Worm (Caenorhabditis elegans): ENCODE data around the gene F40G12.2.

Gene F40G12.2

ce11 chrV:14296499-14296898 is 35.8 kb upstream of the F40G12.2 start, which contains the start of gene F14D7.3:
Gene F14D7.3, plus strand, starts transcription at chrV:14296799.
- no peak for TF ChIP-seq zip-8 (tag; optimal IDR thresholded peaks at IDR 0.05)
- no peak for TF ChIP-seq drap-1 (GFP tag; optimal IDR thresholded peaks at IDR 0.05)
- no peak for TF ChIP-seq nhr-2 (tag; optimal IDR thresholded peaks at IDR 0.05)
- no peak for TF ChIP-seq M03D4.4 (tag; optimal IDR thresholded peaks at IDR 0.05)
- TF ChIP-seq sptf-1 (tag; optimal IDR thresholded peaks at IDR 0.05), result no peak
- TF ChIP-seq nhr-76 (tag; optimal IDR thresholded peaks at IDR 0.05), result no peak
- no peak for TF ChIP-seq ceh-43 (GFP tag; optimal IDR thresholded peaks at IDR 0.05)
- TF ChIP-seq nhr-28 (tag; optimal IDR thresholded peaks at IDR 0.05), result no peak
- no peak for TF ChIP-seq unc-120 (tag; optimal IDR thresholded peaks at IDR 0.05; ENCODE audit: poor library complexity, severe bottlenecking)

ce11 chrV:14294396-14294795 is 33.7 kb upstream of the F40G12.2 start, which contains the start of gene F14D7.9:
Gene F14D7.9, plus strand, starts transcription at chrV:14294696.
- no peak for TF ChIP-seq unc-120 (tag; optimal IDR thresholded peaks at IDR 0.05; ENCODE audit: poor library complexity, severe bottlenecking)
- TF ChIP-seq tbx-8 (GFP tag; optimal IDR thresholded peaks at IDR 0.05), result no peak
- TF ChIP-seq mab-5 (tag; optimal IDR thresholded peaks at IDR 0.05), result no peak
- TF ChIP-seq ceh-43 (GFP tag; optimal IDR thresholded peaks at IDR 0.05), result no peak
- TF ChIP-seq nhr-2 (tag; optimal IDR thresholded peaks at IDR 0.05), result no peak
- TF ChIP-seq unc-39 (tag; optimal IDR thresholded peaks at IDR 0.05), result no peak
- TF ChIP-seq hlh-1 (tag; optimal IDR thresholded peaks at IDR 0.05), result no peak
- TF ChIP-seq bed-3 (GFP tag; optimal IDR thresholded peaks at IDR 0.05), result no peak
- TF ChIP-seq cnd-1 (tag; optimal IDR thresholded peaks at IDR 0.05), result no peak
- TF ChIP-seq elt-1 (tag; optimal IDR thresholded peaks at IDR 0.05; ENCODE audit: borderline replicate concordance, insufficient read depth), result no peak
- TF ChIP-seq M03D4.4 (tag; optimal IDR thresholded peaks at IDR 0.05), result no peak
- no peak for TF ChIP-seq ces-1 (GFP tag; optimal IDR thresholded peaks at IDR 0.05)
- no peak for TF ChIP-seq ceh-83 (GFP tag; optimal IDR thresholded peaks at IDR 0.05)
- no peak for TF ChIP-seq nhr-28 (tag; optimal IDR thresholded peaks at IDR 0.05)
- no peak for TF ChIP-seq elt-3 (tag; optimal IDR thresholded peaks at IDR 0.05)
- no peak for TF ChIP-seq drap-1 (GFP tag; optimal IDR thresholded peaks at IDR 0.05)
- no peak for TF ChIP-seq ztf-11 (tag; optimal IDR thresholded peaks at IDR 0.05)

DNA sequence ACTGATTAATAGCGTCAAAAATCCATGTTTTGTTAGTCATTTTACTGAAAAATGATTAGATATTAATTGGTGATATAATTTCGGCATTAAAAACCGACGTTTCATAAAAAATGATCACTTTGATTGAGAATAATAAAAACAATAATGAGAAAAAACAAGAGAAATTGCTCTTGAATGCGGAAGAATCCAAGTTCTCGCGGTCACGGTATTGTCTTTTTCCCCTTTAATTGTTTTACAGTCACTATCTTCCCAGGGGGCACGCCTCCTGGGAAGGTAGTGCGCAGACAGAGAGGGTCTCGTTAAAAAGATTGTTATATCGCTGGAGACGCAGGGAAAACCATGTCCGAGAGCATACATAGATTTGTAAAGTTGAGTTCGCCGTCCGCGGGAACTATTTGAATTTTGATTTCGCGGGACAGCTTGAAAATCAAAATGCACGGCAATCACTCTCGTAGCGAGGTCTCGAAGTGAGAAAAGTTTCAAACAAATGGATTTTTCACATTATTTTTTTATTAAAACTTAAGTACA is 33.0 kb upstream of the F40G12.2 start, which contains the start of gene F14D7.2:
F14D7.2 (minus strand) TSS at position 51 of the 528 bp plus-strand sequence.
- no peak for TF ChIP-seq ham-2 (GFP tag; optimal IDR thresholded peaks at IDR 0.05)

DNA sequence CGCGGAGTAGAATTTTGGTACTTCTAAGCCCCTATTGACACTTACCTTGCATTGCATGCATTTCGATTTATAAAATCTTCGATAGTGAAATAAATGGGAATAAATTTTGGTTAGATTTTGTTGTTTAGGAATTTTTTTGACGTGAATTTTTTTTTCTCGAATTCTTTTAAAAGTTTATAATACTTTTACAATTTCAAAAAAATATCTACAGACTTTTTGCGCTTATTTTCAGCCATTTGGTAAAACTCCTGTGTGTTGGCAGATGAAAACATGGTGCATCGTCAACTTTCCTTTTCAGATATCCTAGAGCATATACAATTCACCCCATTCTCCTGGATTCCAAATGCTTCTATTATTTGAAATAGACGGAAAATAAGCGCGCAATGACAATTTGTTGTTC is 29.9 kb upstream of the F40G12.2 start, which contains the start of gene F14D7.18:
F14D7.18 (minus strand) TSS at position 101 of the 400 bp plus-strand sequence.
- TF ChIP-seq ceh-43 (GFP tag; optimal IDR thresholded peaks at IDR 0.05), result no peak
- TF ChIP-seq nhr-237 (tag; optimal IDR thresholded peaks at IDR 0.05), result no peak
- no peak for TF ChIP-seq nhr-2 (tag; optimal IDR thresholded peaks at IDR 0.05)
- no peak for TF ChIP-seq snpc-4 (tag; optimal IDR thresholded peaks at IDR 0.05)
- TF ChIP-seq flh-1 (GFP tag; optimal IDR thresholded peaks at IDR 0.05), result no peak
- TF ChIP-seq bed-3 (GFP tag; optimal IDR thresholded peaks at IDR 0.05), result no peak
- TF ChIP-seq elt-1 (tag; optimal IDR thresholded peaks at IDR 0.05; ENCODE audit: borderline replicate concordance, insufficient read depth), result no peak

DNA sequence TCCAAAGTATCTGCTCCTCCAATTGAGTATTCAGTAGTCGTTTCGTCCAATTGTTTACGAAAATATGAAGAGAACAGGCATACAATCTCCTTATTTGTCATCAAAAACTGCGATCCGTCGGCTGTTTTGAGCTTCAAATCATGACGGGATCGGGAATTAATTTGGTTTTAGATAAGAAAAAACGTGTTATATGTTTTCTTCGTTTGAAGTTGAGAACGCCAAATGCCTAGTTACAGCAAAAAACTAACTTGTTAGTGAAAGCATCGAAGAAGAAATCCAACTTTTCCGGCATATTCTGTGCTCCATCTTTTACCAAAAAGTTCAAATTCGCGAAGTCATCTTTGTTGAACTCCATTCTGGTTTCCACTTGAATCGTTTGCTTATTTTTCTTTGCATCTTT is 28.6 kb upstream of the F40G12.2 start, which contains the start of gene F14D7.1:
F14D7.1 (minus strand) TSS at position 101 of the 400 bp plus-strand sequence.
- TF ChIP-seq bed-3 (GFP tag; optimal IDR thresholded peaks at IDR 0.05) (no peak), sptf-1 (tag; optimal IDR thresholded peaks at IDR 0.05) (no peak), unc-62 (GFP tag; optimal IDR thresholded peaks at IDR 0.05) (no peak), lsy-2 (tag; optimal IDR thresholded peaks at IDR 0.05) (no peak), ces-1 (GFP tag; optimal IDR thresholded peaks at IDR 0.05) (no peak), zip-8 (tag; optimal IDR thresholded peaks at IDR 0.05) (no peak), mls-2 (tag; optimal IDR thresholded peaks at IDR 0.05) (no peak), mab-5 (tag; optimal IDR thresholded peaks at IDR 0.05) (no peak), lin-32 (GFP tag; optimal IDR thresholded peaks at IDR 0.05) (no peak), drap-1 (GFP tag; optimal IDR thresholded peaks at IDR 0.05) (no peak), cnd-1 (tag; optimal IDR thresholded peaks at IDR 0.05) (no peak), pha-4 (tag; optimal IDR thresholded peaks at IDR 0.05) (no peak), ztf-11 (tag; optimal IDR thresholded peaks at IDR 0.05) (no peak), sem-2 (GFP tag; optimal IDR thresholded peaks at IDR 0.05) (no peak), blmp-1 (tag; optimal IDR thresholded peaks at IDR 0.05) (no peak)
